Fruit fly (Drosophila melanogaster) Kc167 (cell line): Measurements from ENCODE around the gene Dus1.

ENCODE experiments used
- Myc ChIP-seq: fragments of >200 bp; optimal IDR thresholded peaks from 2 replicates; lab custom pipeline; 2017; ENCODE audit warnings: missing external identifiers
- Sin3A ChIP-seq: fragments of >200 bp; optimal IDR thresholded peaks from 2 replicates; lab custom pipeline; 2018; ENCODE audit warnings: missing external identifiers
- h ChIP-seq: fragments of >200 bp; optimal IDR thresholded peaks from 3 replicates; lab custom pipeline; 2018; ENCODE audit warnings: missing external identifiers
- insv ChIP-seq: fragments of >200 bp; optimal IDR thresholded peaks from 3 replicates; lab custom pipeline; 2018; ENCODE audit warnings: missing external identifiers
- psq ChIP-seq: fragments of >200 bp; optimal IDR thresholded peaks from 2 replicates; lab custom pipeline; 2017; ENCODE audit warnings: missing external identifiers
- ttk ChIP-seq: sonication (Bioruptor generic); optimal IDR thresholded peaks from 2 replicates; lab custom pipeline; 2017; ENCODE audit warnings: missing external identifiers

- TF ChIP-seq Myc (lab: Kevin White, UChicago) (no peak), psq (lab: Kevin White, UChicago) (no peak), ttk (lab: Kevin White, UChicago) (no peak), Sin3A (lab: Kevin White, UChicago) (no peak), h (lab: Kevin White, UChicago) (no peak), insv (lab: Kevin White, UChicago) (no peak)
Observed at dm6 chr2L:225386-225682, 46.2 kb downstream of the Dus1 start.
